Worm (Caenorhabditis elegans): ENCODE data around the gene ify-1.

Gene ify-1

ce11 chrII:5032669-5033068, 22.3 kb downstream of the ify-1 start (continued):
- TF ChIP-seq F10B5.3 (tag; optimal IDR thresholded peaks at IDR 0.05), result peak; percentile 25
- TF ChIP-seq pha-4 (GFP tag; IDR thresholded peaks at IDR 0.05), result peak; percentile 93
- no peak for TF ChIP-seq pha-4 (tag; optimal IDR thresholded peaks at IDR 0.05)
- TF ChIP-seq nhr-48 (tag; optimal IDR thresholded peaks at IDR 0.05), result peak; percentile 45
- TF ChIP-seq nhr-237 (tag; optimal IDR thresholded peaks at IDR 0.05), result no peak
- no peak for TF ChIP-seq attf-4 (tag; optimal IDR thresholded peaks at IDR 0.05)
- no peak for TF ChIP-seq aly-2 (tag; optimal IDR thresholded peaks at IDR 0.05)
- peak; percentile 19 for TF ChIP-seq zfp-2 (tag; optimal IDR thresholded peaks at IDR 0.05)
- no peak for TF ChIP-seq cey-2 (tag; optimal IDR thresholded peaks at IDR 0.05; ENCODE audit: borderline replicate concordance, insufficient read depth)
- TF ChIP-seq ZK546.5 (tag; optimal IDR thresholded peaks at IDR 0.05), result no peak
- peak; percentile 84 for TF ChIP-seq arid-1 (GFP tag; conservative IDR thresholded peaks at IDR 0.05)
- peak; percentile 84 for TF ChIP-seq T26A8.4 (GFP tag; IDR thresholded peaks at IDR 0.05)
- peak; percentile 60 for TF ChIP-seq nhr-6 (tag; optimal IDR thresholded peaks at IDR 0.05)
- TF ChIP-seq nhr-111 (GFP tag; optimal IDR thresholded peaks at IDR 0.05), result peak; percentile 42
- TF ChIP-seq lir-3 (tag; optimal IDR thresholded peaks at IDR 0.05), result peak; percentile 15
- TF ChIP-seq unc-130 (GFP tag; optimal IDR thresholded peaks at IDR 0.05), result peak; percentile 72
- TF ChIP-seq F44E2.7 (GFP tag; IDR thresholded peaks at IDR 0.05), result 0 out of 2 replicates have a peak, but pooled peaks have one; percentile 50
- peak; percentile 65 for TF ChIP-seq jun-1 (tag; optimal IDR thresholded peaks at IDR 0.05)
- TF ChIP-seq egl-27 (tag; optimal IDR thresholded peaks at IDR 0.05), result no peak
- TF ChIP-seq madf-9 (GFP tag; conservative IDR thresholded peaks at IDR 0.05), result peak; percentile 74
- no peak for TF ChIP-seq nhr-76 (tag; optimal IDR thresholded peaks at IDR 0.05)
- peak; percentile 75 for TF ChIP-seq spr-1 (tag; optimal IDR thresholded peaks at IDR 0.05)
- TF ChIP-seq ceh-44 (GFP tag; IDR thresholded peaks at IDR 0.05), result peak; percentile 59; the same call in 1 of the 2 replicates
- TF ChIP-seq nhr-41 (GFP tag; IDR thresholded peaks at IDR 0.05), result peak; percentile 81
- TF ChIP-seq saeg-2 (GFP tag; IDR thresholded peaks at IDR 0.05), result 0 out of 2 replicates have a peak, but pooled peaks have one; percentile 48
- peak; percentile 94 for TF ChIP-seq egl-43 (GFP tag; IDR thresholded peaks at IDR 0.05)
- TF ChIP-seq lin-29 (GFP tag; IDR thresholded peaks at IDR 0.05), result no peak
- TF ChIP-seq ztf-11 (tag; optimal IDR thresholded peaks at IDR 0.05), result no peak
- peak; percentile 79; the same call in 1 of the 2 replicates for TF ChIP-seq zfp-3 (GFP tag; conservative IDR thresholded peaks at IDR 0.05)
- peak; percentile 34 for TF ChIP-seq nhr-28 (tag; optimal IDR thresholded peaks at IDR 0.05)
- peak; percentile 94 for TF ChIP-seq lim-7 (GFP tag; IDR thresholded peaks at IDR 0.05)
- no peak for TF ChIP-seq fos-1 (tag; optimal IDR thresholded peaks at IDR 0.05)
- TF ChIP-seq ceh-28 (tag; optimal IDR thresholded peaks at IDR 0.05), result no peak
- peak; percentile 68 for TF ChIP-seq gei-8 (GFP tag; optimal IDR thresholded peaks at IDR 0.05)
- no peak for TF ChIP-seq R02D3.7 (tag; optimal IDR thresholded peaks at IDR 0.05)
- TF ChIP-seq vab-7 (GFP tag; IDR thresholded peaks at IDR 0.05), result peak; percentile 86
- no peak for TF ChIP-seq ceh-82 (tag; optimal IDR thresholded peaks at IDR 0.05)
- peak; percentile 26 for TF ChIP-seq dve-1 (tag; optimal IDR thresholded peaks at IDR 0.05; ENCODE audit: insufficient read depth)
- peak; percentile 87 for TF ChIP-seq nhr-42 (GFP tag; IDR thresholded peaks at IDR 0.05)
- peak; percentile 87 for TF ChIP-seq snpc-1.2 (GFP tag; IDR thresholded peaks at IDR 0.05)
- TF ChIP-seq snpc-4 (tag; optimal IDR thresholded peaks at IDR 0.05), result no peak
- TF ChIP-seq Y5F2A.4 (GFP tag; optimal IDR thresholded peaks at IDR 0.05), result peak; percentile 80
- peak; percentile 90 for TF ChIP-seq hmg-1.1 (GFP tag; IDR thresholded peaks at IDR 0.05)
- peak; percentile 60 for TF ChIP-seq lin-13 (GFP tag; optimal IDR thresholded peaks at IDR 0.05)
- TF ChIP-seq Y105C5A.15 (GFP tag; IDR thresholded peaks at IDR 0.05), result peak; percentile 86; the same call in 1 of the 2 replicates
- TF ChIP-seq mdl-1 (tag; optimal IDR thresholded peaks at IDR 0.05), result peak in 1 of 2 experiments; percentile 25
- peak; percentile 82 for TF ChIP-seq tra-1 (GFP tag; IDR thresholded peaks at IDR 0.05)
- peak; percentile 84 for TF ChIP-seq lin-38 (GFP tag; IDR thresholded peaks at IDR 0.05)
- TF ChIP-seq lin-1 (GFP tag; IDR thresholded peaks at IDR 0.05), result peak; percentile 70; the same call in 1 of the 2 replicates
- no peak for TF ChIP-seq skn-1 (tag; optimal IDR thresholded peaks at IDR 0.05)
- peak; percentile 69 for TF ChIP-seq F49E8.2 (tag; optimal IDR thresholded peaks at IDR 0.05; ENCODE audit: borderline replicate concordance)
- peak; percentile 72; the same call in 1 of the 2 replicates for TF ChIP-seq F26F4.8 (GFP tag; conservative IDR thresholded peaks at IDR 0.05)
